Worm (Caenorhabditis elegans) whole organism, L4/young adult: Measurements from ENCODE around the gene Y39A3CL.4.

Experiments
- W03F9.2 ChIP-seq: fragments of 150-350 bp; optimal IDR thresholded peaks from 2 replicates; lab custom pipeline; 2014; ENCODE audit warnings: missing biosample characterization, missing genetic modification characterization
- dao-5 ChIP-seq: sonication (generic microtip); optimal IDR thresholded peaks from 2 replicates; lab custom pipeline; 2016; ENCODE audit warnings: missing genotype, missing genetic modification characterization, moderate library complexity, missing compliant biosample characterization
- him-1 ChIP-seq: sonication (generic microtip); optimal IDR thresholded peaks from 2 replicates; lab custom pipeline; 2016; ENCODE audit warnings: missing genotype, missing genetic modification reagents, missing genetic modification characterization, missing compliant biosample characterization

ce11 chrIII:1814285-1814684 is 36.4 kb upstream of the Y39A3CL.4 start:
- no peak for TF ChIP-seq him-1
- TF ChIP-seq W03F9.2 (tag; lab: Kevin White, UChicago) = no peak
- TF ChIP-seq dao-5 = no peak
